Worm (Caenorhabditis elegans): ENCODE results near the gene F41C6.7.
"Not testable (repeated sequence)": the region's sequence is repeated elsewhere in the genome, so short reads cannot be mapped to it uniquely, and the experiment has no call there.

F41C6.7 gene

ce11 chrX:6874723-6875122 lies 10.4 kb downstream of the F41C6.7 start, which contains the start of gene F41C6.4:
F41C6.4 (minus strand) TSS chrX:6874823.
- no peak for TF ChIP-seq flt-1 (GFP tag; IDR thresholded peaks at IDR 0.05)
- TF ChIP-seq pes-1 (GFP tag; IDR thresholded peaks at IDR 0.05), result no peak
- no peak for TF ChIP-seq ets-7 (tag; optimal IDR thresholded peaks at IDR 0.05)
- TF ChIP-seq sea-1 (GFP tag; conservative IDR thresholded peaks at IDR 0.05), result no peak
- no peak for TF ChIP-seq ceh-13 (GFP tag; optimal IDR thresholded peaks at IDR 0.05)

- not testable (repeated sequence) for TF ChIP-seq ceh-13 (GFP tag; optimal IDR thresholded peaks at IDR 0.05); pes-1 (GFP tag; IDR thresholded peaks at IDR 0.05); F13C5.2 (tag; optimal IDR thresholded peaks at IDR 0.05)
These were observed 16.4 kb downstream of the F41C6.7 start, which contains the start of gene C53B7.6 for ce11 chrX:6868669-6869068. C53B7.6 (minus strand) TSS chrX:6868769.

ce11 chrX:6867707-6868106 lies 17.4 kb downstream of the F41C6.7 start:
- no peak for TF ChIP-seq F13C5.2 (tag; optimal IDR thresholded peaks at IDR 0.05)
- TF ChIP-seq hmbx-1 (tag; optimal IDR thresholded peaks at IDR 0.05), result no peak
- TF ChIP-seq ets-7 (tag; optimal IDR thresholded peaks at IDR 0.05), result no peak
- TF ChIP-seq sea-1 (GFP tag; conservative IDR thresholded peaks at IDR 0.05), result peak; percentile 76
- TF ChIP-seq B0310.2 (tag; optimal IDR thresholded peaks at IDR 0.05), result no peak
- no peak for TF ChIP-seq hnd-1 (tag; optimal IDR thresholded peaks at IDR 0.05)
- no peak for TF ChIP-seq ceh-36 (tag; optimal IDR thresholded peaks at IDR 0.05)
- TF ChIP-seq tbx-37 (GFP tag; conservative IDR thresholded peaks at IDR 0.05), result peak; percentile 41; the same call in 1 of the 2 replicates
- TF ChIP-seq pes-1 (GFP tag; IDR thresholded peaks at IDR 0.05), result no peak
- TF ChIP-seq scrt-1 (GFP tag; IDR thresholded peaks at IDR 0.05), result peak; percentile 60; the same call in 1 of the 2 replicates
- TF ChIP-seq ceh-13 (GFP tag; optimal IDR thresholded peaks at IDR 0.05), result peak; percentile 27
- TF ChIP-seq aly-1 (tag; optimal IDR thresholded peaks at IDR 0.05), result no peak
- TF ChIP-seq hmg-4 (GFP tag; optimal IDR thresholded peaks at IDR 0.05), result peak; percentile 57
- no peak for TF ChIP-seq tra-4 (tag; optimal IDR thresholded peaks at IDR 0.05)
- 0 out of 2 replicates have a peak, but pooled peaks have one; percentile 52 for TF ChIP-seq tbx-11 (GFP tag; IDR thresholded peaks at IDR 0.05)
- peak; percentile 47; the same call in 1 of the 2 replicates for TF ChIP-seq flt-1 (GFP tag; IDR thresholded peaks at IDR 0.05)
- TF ChIP-seq ama-1 (optimal IDR thresholded peaks at IDR 0.05), result no peak

- no peak for TF ChIP-seq F13C5.2 (tag; optimal IDR thresholded peaks at IDR 0.05)
- no peak for TF ChIP-seq ceh-13 (GFP tag; optimal IDR thresholded peaks at IDR 0.05)
- no peak for TF ChIP-seq B0310.2 (tag; optimal IDR thresholded peaks at IDR 0.05)
- TF ChIP-seq ama-1 (optimal IDR thresholded peaks at IDR 0.05), result no peak
- no peak for TF ChIP-seq sea-1 (GFP tag; conservative IDR thresholded peaks at IDR 0.05)
- TF ChIP-seq pes-1 (GFP tag; IDR thresholded peaks at IDR 0.05), result no peak
- no peak for TF ChIP-seq ets-7 (tag; optimal IDR thresholded peaks at IDR 0.05)
- TF ChIP-seq tbx-11 (GFP tag; IDR thresholded peaks at IDR 0.05), result no peak
- no peak for TF ChIP-seq tra-4 (tag; optimal IDR thresholded peaks at IDR 0.05)
- TF ChIP-seq tbx-37 (GFP tag; conservative IDR thresholded peaks at IDR 0.05), result no peak
- TF ChIP-seq aly-1 (tag; optimal IDR thresholded peaks at IDR 0.05), result no peak
- no peak for TF ChIP-seq scrt-1 (GFP tag; IDR thresholded peaks at IDR 0.05)
- no peak for TF ChIP-seq ceh-36 (tag; optimal IDR thresholded peaks at IDR 0.05)
- no peak for TF ChIP-seq hmg-4 (GFP tag; optimal IDR thresholded peaks at IDR 0.05)
- TF ChIP-seq flt-1 (GFP tag; IDR thresholded peaks at IDR 0.05), result no peak
- TF ChIP-seq hnd-1 (tag; optimal IDR thresholded peaks at IDR 0.05), result no peak
- TF ChIP-seq hmbx-1 (tag; optimal IDR thresholded peaks at IDR 0.05), result no peak
These were observed 18.2 kb downstream of the F41C6.7 start for ce11 chrX:6866900-6867299.

- no peak for TF ChIP-seq pes-1 (GFP tag; IDR thresholded peaks at IDR 0.05)
- no peak for TF ChIP-seq aly-1 (tag; optimal IDR thresholded peaks at IDR 0.05)
- TF ChIP-seq F13C5.2 (tag; optimal IDR thresholded peaks at IDR 0.05), result no peak
- TF ChIP-seq scrt-1 (GFP tag; IDR thresholded peaks at IDR 0.05), result no peak
These were observed 19.2 kb downstream of the F41C6.7 start, which contains the start of gene odr-10 for ce11 chrX:6865839-6866238. odr-10 (minus strand) TSS chrX:6865939.

ce11 chrX:6863032-6863431 lies 22.0 kb downstream of the F41C6.7 start, which contains the start of gene nep-4:
nep-4 (minus strand) TSS chrX:6863424.
- TF ChIP-seq tra-4 (tag; optimal IDR thresholded peaks at IDR 0.05), result no peak
- TF ChIP-seq B0310.2 (tag; optimal IDR thresholded peaks at IDR 0.05), result no peak
- no peak for TF ChIP-seq pes-1 (GFP tag; IDR thresholded peaks at IDR 0.05)
- no peak for TF ChIP-seq ceh-13 (GFP tag; optimal IDR thresholded peaks at IDR 0.05)
- no peak for TF ChIP-seq flt-1 (GFP tag; IDR thresholded peaks at IDR 0.05)
- no peak for TF ChIP-seq tbx-11 (GFP tag; IDR thresholded peaks at IDR 0.05)
- no peak for TF ChIP-seq ceh-36 (tag; optimal IDR thresholded peaks at IDR 0.05)
- TF ChIP-seq sea-1 (GFP tag; conservative IDR thresholded peaks at IDR 0.05), result no peak
- no peak for TF ChIP-seq hmg-4 (GFP tag; optimal IDR thresholded peaks at IDR 0.05)
- TF ChIP-seq F13C5.2 (tag; optimal IDR thresholded peaks at IDR 0.05), result no peak
- no peak for TF ChIP-seq hnd-1 (tag; optimal IDR thresholded peaks at IDR 0.05)
- TF ChIP-seq ama-1 (optimal IDR thresholded peaks at IDR 0.05), result no peak
- TF ChIP-seq aly-1 (tag; optimal IDR thresholded peaks at IDR 0.05), result no peak

ce11 chrX:6861564-6861963 lies 23.5 kb downstream of the F41C6.7 start:
- TF ChIP-seq hmbx-1 (tag; optimal IDR thresholded peaks at IDR 0.05) (no peak), sea-1 (GFP tag; conservative IDR thresholded peaks at IDR 0.05) (no peak), B0310.2 (tag; optimal IDR thresholded peaks at IDR 0.05) (no peak), ceh-36 (tag; optimal IDR thresholded peaks at IDR 0.05) (no peak), tbx-11 (GFP tag; IDR thresholded peaks at IDR 0.05) (no peak), aly-1 (tag; optimal IDR thresholded peaks at IDR 0.05) (no peak), tra-4 (tag; optimal IDR thresholded peaks at IDR 0.05) (no peak), flt-1 (GFP tag; IDR thresholded peaks at IDR 0.05) (no peak), pes-1 (GFP tag; IDR thresholded peaks at IDR 0.05) (no peak), F13C5.2 (tag; optimal IDR thresholded peaks at IDR 0.05) (no peak), ama-1 (optimal IDR thresholded peaks at IDR 0.05) (no peak)

ce11 chrX:6856793-6857192 lies 28.3 kb downstream of the F41C6.7 start:
- no peak for TF ChIP-seq ceh-36 (tag; optimal IDR thresholded peaks at IDR 0.05)
- no peak for TF ChIP-seq pes-1 (GFP tag; IDR thresholded peaks at IDR 0.05)

Data from whole organism, early embryonic.